Worm (Caenorhabditis elegans): Measurements from ENCODE around the gene nas-12.
A peak's percentile ranks its signal among the peaks of the same experiment; 100 is the strongest.

nas-12 gene

ce11 chrIV:10223723-10224122, at the start of gene nas-12:
Gene nas-12 (plus strand): TSS chrIV:10224023.
- no peak for TF ChIP-seq dao-5 (tag; optimal IDR thresholded peaks at IDR 0.05)
- no peak for TF ChIP-seq W03F9.2 (tag; optimal IDR thresholded peaks at IDR 0.05)
- no peak for TF ChIP-seq him-1 (tag; optimal IDR thresholded peaks at IDR 0.05)

- TF ChIP-seq him-1 (tag; optimal IDR thresholded peaks at IDR 0.05) (no peak), W03F9.2 (tag; optimal IDR thresholded peaks at IDR 0.05) (no peak), dao-5 (tag; optimal IDR thresholded peaks at IDR 0.05) (no peak)
These were observed 49.5 kb upstream of the nas-12 start, which contains the start of gene pxf-1 for ce11 chrIV:10174328-10174727. Gene pxf-1 (minus strand): TSS chrIV:10174341.

ce11 chrIV:10174932-10175732, 48.7 kb upstream of the nas-12 start:
- TF ChIP-seq him-1 (tag; optimal IDR thresholded peaks at IDR 0.05) (no peak), dao-5 (tag; optimal IDR thresholded peaks at IDR 0.05) (no peak), W03F9.2 (tag; optimal IDR thresholded peaks at IDR 0.05) (no peak)

ce11 chrIV:10176252-10176730, 47.5 kb upstream of the nas-12 start, which contains the start of gene rack-1:
Gene rack-1 (plus strand): TSS chrIV:10176680.
- TF ChIP-seq dao-5 (tag; optimal IDR thresholded peaks at IDR 0.05) (no peak), him-1 (tag; optimal IDR thresholded peaks at IDR 0.05) (peak; percentile 8), W03F9.2 (tag; optimal IDR thresholded peaks at IDR 0.05) (peak; percentile 74)

DNA sequence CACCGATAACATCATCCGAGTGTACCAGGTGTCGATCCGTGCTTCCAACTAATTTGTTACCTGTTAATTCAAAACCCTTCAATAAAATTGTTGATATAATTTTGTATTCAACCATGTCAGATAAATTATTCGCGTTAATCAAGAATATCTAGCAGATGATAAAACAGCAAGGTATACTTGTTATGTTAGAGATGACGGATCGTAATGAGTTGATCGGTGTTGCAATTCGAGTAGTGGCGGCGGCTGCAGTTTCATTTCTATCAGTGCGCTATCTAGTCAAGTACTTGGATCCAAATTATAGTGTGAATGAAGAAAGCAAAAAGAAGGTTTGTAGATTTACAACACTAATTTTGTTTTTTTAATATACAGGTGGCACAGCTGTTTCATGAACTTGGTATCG, 46.0 kb upstream of the nas-12 start, which contains the start of gene mspn-1:
Gene mspn-1, plus strand, starts transcription at position 190 of the 400 bp plus-strand sequence.
- no peak for TF ChIP-seq dao-5 (tag; optimal IDR thresholded peaks at IDR 0.05)
- TF ChIP-seq him-1 (tag; optimal IDR thresholded peaks at IDR 0.05) = no peak
- TF ChIP-seq W03F9.2 (tag; optimal IDR thresholded peaks at IDR 0.05) = no peak

ce11 chrIV:10180133-10180749, 43.6 kb upstream of the nas-12 start, which contains the start of gene gta-1:
Gene gta-1 (plus strand): TSS chrIV:10180660.
- TF ChIP-seq dao-5 (tag; optimal IDR thresholded peaks at IDR 0.05) (no peak), W03F9.2 (tag; optimal IDR thresholded peaks at IDR 0.05) (no peak), him-1 (tag; optimal IDR thresholded peaks at IDR 0.05) (no peak)

DNA sequence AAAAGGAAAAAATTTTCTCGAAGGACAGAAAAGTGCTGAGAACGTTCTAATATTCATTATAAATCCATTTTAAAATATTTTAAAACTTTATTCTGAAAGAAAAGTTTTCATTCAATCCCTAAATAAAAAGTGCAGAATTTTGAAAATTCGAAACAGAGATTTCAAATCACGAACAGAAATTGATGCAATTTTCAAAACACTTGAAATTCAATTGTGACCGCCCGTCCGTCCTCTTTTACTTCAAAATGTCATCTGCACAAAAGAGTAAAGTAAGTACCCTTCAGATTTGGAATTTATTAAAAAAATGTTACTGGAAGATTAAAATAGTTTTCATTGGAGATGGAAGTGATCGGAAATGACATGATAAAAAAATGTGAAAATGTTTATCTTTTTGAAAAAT, 35.3 kb upstream of the nas-12 start:
- TF ChIP-seq W03F9.2 (tag; optimal IDR thresholded peaks at IDR 0.05) = no peak
- TF ChIP-seq dao-5 (tag; optimal IDR thresholded peaks at IDR 0.05) = no peak
- no peak for TF ChIP-seq him-1 (tag; optimal IDR thresholded peaks at IDR 0.05)

ce11 chrIV:10190586-10190985, 33.2 kb upstream of the nas-12 start:
- TF ChIP-seq dao-5 (tag; optimal IDR thresholded peaks at IDR 0.05) = no peak
- no peak for TF ChIP-seq him-1 (tag; optimal IDR thresholded peaks at IDR 0.05)
- TF ChIP-seq W03F9.2 (tag; optimal IDR thresholded peaks at IDR 0.05) = no peak

DNA sequence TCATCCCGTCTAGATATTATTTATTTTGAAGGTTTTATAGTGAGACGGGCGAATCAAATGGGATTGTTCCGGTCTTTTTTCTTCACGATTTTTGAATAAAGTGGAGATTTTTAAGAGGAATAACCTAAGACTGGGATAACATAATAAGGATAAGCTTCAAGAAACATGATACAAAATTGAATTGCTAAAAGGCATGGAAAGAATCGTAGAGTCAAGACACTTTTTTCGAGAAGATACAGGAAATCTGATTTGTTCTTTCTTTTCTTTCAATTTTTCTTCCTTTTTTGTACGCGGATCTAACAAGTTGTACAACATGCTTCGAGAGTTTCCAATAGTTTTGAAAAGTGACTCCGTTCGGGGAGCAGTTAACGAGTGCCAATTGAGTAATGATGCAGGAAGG, 32.3 kb upstream of the nas-12 start:
- TF ChIP-seq him-1 (tag; optimal IDR thresholded peaks at IDR 0.05) = no peak
- TF ChIP-seq W03F9.2 (tag; optimal IDR thresholded peaks at IDR 0.05) = no peak
- no peak for TF ChIP-seq dao-5 (tag; optimal IDR thresholded peaks at IDR 0.05)

DNA sequence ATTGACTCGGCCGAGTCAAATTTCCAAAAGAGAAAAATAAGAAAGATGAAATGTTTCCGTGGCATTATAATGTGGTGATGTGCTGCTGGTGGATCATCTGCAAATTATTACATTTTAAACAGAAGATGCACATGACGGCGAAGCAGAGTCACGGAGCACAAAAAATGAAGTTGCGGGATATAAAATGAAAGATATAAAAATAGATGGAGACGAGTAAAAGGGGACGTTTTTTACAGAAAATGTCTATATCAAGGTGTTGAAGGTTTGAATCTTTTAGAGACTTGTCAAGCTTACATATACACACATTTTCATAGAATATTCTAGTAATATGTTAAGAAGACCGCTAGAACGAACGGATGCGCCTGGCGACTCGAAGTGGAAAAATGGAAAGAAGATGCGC, 29.5 kb upstream of the nas-12 start, which contains the start of gene ptrg-1:
Gene ptrg-1, minus strand, starts transcription at position 101 of the 400 bp plus-strand sequence.
- TF ChIP-seq him-1 (tag; optimal IDR thresholded peaks at IDR 0.05) = no peak
- TF ChIP-seq dao-5 (tag; optimal IDR thresholded peaks at IDR 0.05) = no peak
- no peak for TF ChIP-seq W03F9.2 (tag; optimal IDR thresholded peaks at IDR 0.05)

DNA sequence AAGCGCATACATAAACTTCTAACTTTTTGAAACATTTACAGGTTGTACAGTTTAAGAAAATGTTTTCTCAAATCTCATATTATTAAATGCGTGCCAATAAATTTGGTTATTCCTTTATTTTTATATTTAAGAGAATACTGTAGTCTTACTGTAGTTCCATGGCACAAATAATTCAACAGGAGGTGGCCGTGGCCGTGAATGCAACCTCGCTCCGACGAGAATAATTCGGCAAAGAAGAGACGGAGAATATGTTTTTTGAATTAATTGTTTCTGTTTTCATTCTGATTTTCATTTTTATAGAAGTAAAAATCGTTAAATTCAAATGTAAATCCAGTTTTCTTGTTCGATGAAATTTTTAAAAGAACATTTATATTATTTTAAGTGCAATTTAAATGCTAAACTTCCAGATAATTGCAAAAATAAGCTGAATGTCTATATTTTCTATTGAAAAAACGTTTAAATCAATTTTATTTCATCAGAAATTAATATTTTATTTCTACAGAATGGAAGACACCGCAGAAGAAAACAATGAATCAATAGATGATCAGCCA, 26.4 kb upstream of the nas-12 start, which contains the start of gene gon-4:
Gene gon-4, plus strand, starts transcription at position 501 of the 551 bp plus-strand sequence.
- TF ChIP-seq dao-5 (tag; optimal IDR thresholded peaks at IDR 0.05) (no peak), W03F9.2 (tag; optimal IDR thresholded peaks at IDR 0.05) (peak; percentile 50)

- no peak for TF ChIP-seq him-1 (tag; optimal IDR thresholded peaks at IDR 0.05)
These were observed 17.6 kb upstream of the nas-12 start, which contains the start of gene K04D7.6 for ce11 chrIV:10206182-10206581. Gene K04D7.6 (minus strand): TSS chrIV:10206282.

- TF ChIP-seq W03F9.2 (tag; optimal IDR thresholded peaks at IDR 0.05) (no peak), dao-5 (tag; optimal IDR thresholded peaks at IDR 0.05) (no peak), him-1 (tag; optimal IDR thresholded peaks at IDR 0.05) (no peak)
These were observed 9.0 kb upstream of the nas-12 start, which contains the start of gene abt-1 for ce11 chrIV:10214811-10215210. Gene abt-1 (minus strand): TSS chrIV:10214911.

- TF ChIP-seq dao-5 (tag; optimal IDR thresholded peaks at IDR 0.05) (no peak), W03F9.2 (tag; optimal IDR thresholded peaks at IDR 0.05) (no peak), him-1 (tag; optimal IDR thresholded peaks at IDR 0.05) (no peak)
These were observed 8.4 kb upstream of the nas-12 start for ce11 chrIV:10215393-10215792.
